Worm (Caenorhabditis elegans): ENCODE results near the gene glb-30.

- no peak for TF ChIP-seq nhr-25 (tag; optimal IDR thresholded peaks at IDR 0.05; ENCODE audit: borderline replicate concordance, insufficient read depth)
- TF ChIP-seq fkh-10 (GFP tag; optimal IDR thresholded peaks at IDR 0.05), result no peak
- TF ChIP-seq snpc-4 (tag; optimal IDR thresholded peaks at IDR 0.05), result no peak
- no peak for TF ChIP-seq hmg-1.1 (GFP tag; IDR thresholded peaks at IDR 0.05)
- TF ChIP-seq ZK546.5 (tag; optimal IDR thresholded peaks at IDR 0.05), result no peak
- TF ChIP-seq unc-130 (GFP tag; optimal IDR thresholded peaks at IDR 0.05), result no peak
- TF ChIP-seq nhr-10 (tag; optimal IDR thresholded peaks at IDR 0.05), result no peak
Observed at ce11 chrIII:1705799-1706198, 37.4 kb upstream of the glb-30 start, which contains the start of the genes fbxa-13 and Y22D7AR.2.

All from whole organism, L4 larva.